Worm (Caenorhabditis elegans) whole organism, L4/young adult: ENCODE results near the gene prdx-6.

ENCODE experiments used
- W03F9.2 ChIP-seq: fragments of 150-350 bp; optimal IDR thresholded peaks from 2 replicates; lab custom pipeline; 2014; ENCODE audit warnings: missing biosample characterization, missing genetic modification characterization
- dao-5 ChIP-seq: sonication (generic microtip); optimal IDR thresholded peaks from 2 replicates; lab custom pipeline; 2016; ENCODE audit warnings: missing genotype, missing genetic modification characterization, moderate library complexity, missing compliant biosample characterization
- him-1 ChIP-seq: sonication (generic microtip); optimal IDR thresholded peaks from 2 replicates; lab custom pipeline; 2016; ENCODE audit warnings: missing genotype, missing genetic modification reagents, missing genetic modification characterization, missing compliant biosample characterization

ce11 chrIV:247494-247893 is 29.1 kb downstream of the prdx-6 start:
- TF ChIP-seq dao-5 (tag; lab: Kevin White, UChicago) (no peak), him-1 (tag; lab: Kevin White, UChicago) (no peak), W03F9.2 (tag; lab: Kevin White, UChicago) (no peak)
